Worm (Caenorhabditis elegans) whole organism, dauer: ENCODE measurements around the gene smcl-1.

Experiments
- unc-62 ChIP-seq: sonication (generic microtip); optimal IDR thresholded peaks from 2 replicates; lab custom pipeline; 2017; ENCODE audit warnings: missing biosample characterization, missing genetic modification reagents, missing genetic modification characterization

smcl-1 gene

ce11 chrX:11679211-11679977 lies 13.9 kb upstream of the smcl-1 start:
- TF ChIP-seq unc-62 (GFP tag; lab: Kevin White, UChicago) = no peak

DNA sequence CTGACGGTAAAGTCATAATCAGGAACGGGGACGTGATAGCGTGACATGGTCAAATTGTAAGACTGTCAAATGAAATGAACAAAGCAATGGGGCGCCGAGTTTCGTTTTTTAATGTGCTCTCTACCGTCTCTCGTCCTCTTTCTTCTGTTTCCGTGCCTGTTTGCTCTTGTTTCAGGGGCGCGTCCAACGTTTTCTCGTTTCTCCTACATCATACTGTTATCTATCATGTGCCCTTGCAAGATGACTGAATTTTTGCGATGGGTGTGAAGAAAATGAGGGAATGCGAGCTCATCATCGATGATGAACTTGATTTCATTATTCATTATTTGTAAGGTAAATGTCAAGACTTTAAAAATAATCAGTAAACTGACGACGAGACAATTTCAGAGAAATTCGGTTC lies 12.4 kb upstream of the smcl-1 start, which contains the start of gene T04F8.7:
Gene T04F8.7, minus strand, starts transcription at position 130 of the 400 bp plus-strand sequence.
- no peak for TF ChIP-seq unc-62 (GFP tag; lab: Kevin White, UChicago)

DNA sequence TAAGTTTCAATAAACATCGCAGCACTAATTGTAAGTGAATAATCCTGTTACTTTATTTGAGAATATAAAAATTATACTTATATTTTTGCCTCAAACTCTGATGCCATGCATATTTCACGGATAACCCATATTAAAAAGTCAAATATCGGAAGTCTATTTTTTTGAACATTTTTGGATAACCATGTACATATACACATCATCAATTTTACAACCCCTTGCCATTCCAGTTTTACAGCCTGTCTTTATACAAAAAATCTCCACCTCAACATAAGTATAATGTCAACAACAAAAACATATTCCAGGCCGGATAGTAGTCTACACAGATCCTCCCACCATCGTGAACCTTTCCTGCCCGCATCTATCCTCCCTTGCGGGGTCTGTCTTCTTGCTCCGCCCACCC lies 9.0 kb upstream of the smcl-1 start, which contains the start of gene hnd-1:
Gene hnd-1, plus strand, starts transcription at position 301 of the 400 bp plus-strand sequence.
- no peak for TF ChIP-seq unc-62 (GFP tag; lab: Kevin White, UChicago)

ce11 chrX:11687836-11688319 lies 5.4 kb upstream of the smcl-1 start, which contains the start of gene C44C10.7:
Gene C44C10.7, minus strand, starts transcription at chrX:11688269.
- TF ChIP-seq unc-62 (GFP tag; lab: Kevin White, UChicago) = no peak

DNA sequence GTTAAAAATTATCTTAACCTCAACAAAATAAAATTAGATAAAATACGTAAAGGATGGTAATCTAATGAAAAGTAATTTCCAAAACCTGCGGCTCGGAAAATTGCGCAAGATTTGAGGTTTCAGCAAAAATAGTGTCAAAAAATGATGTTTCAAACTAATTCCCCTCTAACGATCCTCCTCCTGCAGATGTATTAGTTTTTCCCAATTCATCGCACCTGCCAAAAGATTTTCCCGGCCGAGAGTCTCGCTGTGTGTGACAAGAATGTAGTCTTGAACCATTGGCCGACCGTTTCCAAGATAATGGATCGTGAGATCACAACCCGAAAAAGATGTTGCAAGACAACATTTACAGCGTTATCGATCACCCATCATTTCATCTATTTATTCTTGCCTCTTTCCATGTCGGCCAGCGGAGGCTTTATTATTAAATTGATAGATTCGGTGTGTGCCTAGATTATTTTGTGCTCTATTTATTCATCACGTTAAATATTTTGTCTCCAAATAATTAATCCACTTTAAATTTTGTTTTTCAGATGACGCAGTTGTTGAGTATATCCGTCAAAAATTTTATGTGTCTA lies 3.2 kb upstream of the smcl-1 start, which contains the start of the genes C44C10.10 and C44C10.5:
Gene C44C10.10, plus strand, starts transcription at position 301 of the 578 bp plus-strand sequence.
Gene C44C10.5, plus strand, starts transcription at position 528 of the 578 bp plus-strand sequence.
- no peak for TF ChIP-seq unc-62 (GFP tag; lab: Kevin White, UChicago)

ce11 chrX:11696696-11697095 lies 3.4 kb downstream of the smcl-1 start, which contains the start of gene C44C10.12:
Gene C44C10.12, plus strand, starts transcription at chrX:11696996.
- TF ChIP-seq unc-62 (GFP tag; lab: Kevin White, UChicago) = no peak

DNA sequence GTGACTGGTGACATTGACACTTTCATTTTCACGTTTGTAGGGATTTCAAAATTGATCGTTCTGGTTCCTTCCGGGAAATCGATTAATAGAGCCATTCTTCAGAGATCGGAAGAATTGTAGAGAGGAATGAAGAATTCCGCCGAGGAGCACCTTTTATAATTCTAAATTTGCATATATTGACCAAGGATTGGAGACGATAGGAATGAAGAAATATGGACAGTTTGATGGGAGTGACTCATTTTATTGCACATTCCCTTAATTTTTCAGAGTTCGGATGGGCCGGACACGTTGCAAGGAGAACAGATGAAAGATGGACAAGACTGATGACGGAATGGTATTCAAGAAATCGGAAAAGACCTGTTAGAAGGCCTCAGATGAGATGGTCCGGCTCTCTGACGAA lies 7.0 kb downstream of the smcl-1 start, which contains the start of gene C44C10.15:
Gene C44C10.15, minus strand, starts transcription at position 101 of the 400 bp plus-strand sequence.
- no peak for TF ChIP-seq unc-62 (GFP tag; lab: Kevin White, UChicago)

DNA sequence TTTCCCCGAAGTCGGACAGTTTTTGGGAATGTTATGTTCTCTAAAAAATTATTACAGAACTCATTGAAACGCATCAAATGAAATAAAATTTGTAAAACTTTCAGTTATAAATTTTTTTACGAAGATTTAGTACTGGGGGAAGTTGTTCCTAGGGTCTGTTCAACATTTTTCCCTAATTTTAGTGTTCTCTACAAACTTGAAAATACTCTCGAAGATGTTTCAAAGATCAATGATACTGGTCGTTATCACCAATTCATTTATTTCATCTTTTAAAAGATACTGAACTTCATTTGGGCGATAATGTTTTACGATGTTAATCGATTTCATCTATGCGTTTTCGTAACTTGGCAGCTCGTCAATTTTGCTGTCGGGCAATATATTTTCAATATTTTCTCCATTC lies 9.0 kb downstream of the smcl-1 start, which contains the start of gene C44C10.3:
Gene C44C10.3, plus strand, starts transcription at position 301 of the 400 bp plus-strand sequence.
- TF ChIP-seq unc-62 (GFP tag; lab: Kevin White, UChicago) = no peak

DNA sequence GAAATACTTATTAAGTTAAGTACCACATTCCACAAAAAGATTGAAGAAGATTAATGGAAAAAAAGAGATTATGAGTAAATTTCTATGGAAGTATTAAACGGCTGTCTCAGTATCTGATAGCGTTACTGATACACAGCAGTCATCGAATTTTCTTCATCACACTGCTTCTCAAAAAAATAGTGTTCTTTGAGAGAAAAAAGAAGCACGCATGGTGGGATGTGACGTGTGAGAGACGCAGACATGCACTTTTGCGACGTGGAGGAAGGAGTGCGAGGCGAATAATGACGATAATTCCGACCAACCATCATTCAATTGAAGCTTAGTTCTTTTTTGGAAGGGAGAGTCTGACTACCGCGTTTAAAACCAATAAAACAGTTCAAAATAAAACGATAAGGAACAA lies 17.0 kb downstream of the smcl-1 start, which contains the start of gene C44C10.11:
Gene C44C10.11, minus strand, starts transcription at position 115 of the 400 bp plus-strand sequence.
- no peak for TF ChIP-seq unc-62 (GFP tag; lab: Kevin White, UChicago)

DNA sequence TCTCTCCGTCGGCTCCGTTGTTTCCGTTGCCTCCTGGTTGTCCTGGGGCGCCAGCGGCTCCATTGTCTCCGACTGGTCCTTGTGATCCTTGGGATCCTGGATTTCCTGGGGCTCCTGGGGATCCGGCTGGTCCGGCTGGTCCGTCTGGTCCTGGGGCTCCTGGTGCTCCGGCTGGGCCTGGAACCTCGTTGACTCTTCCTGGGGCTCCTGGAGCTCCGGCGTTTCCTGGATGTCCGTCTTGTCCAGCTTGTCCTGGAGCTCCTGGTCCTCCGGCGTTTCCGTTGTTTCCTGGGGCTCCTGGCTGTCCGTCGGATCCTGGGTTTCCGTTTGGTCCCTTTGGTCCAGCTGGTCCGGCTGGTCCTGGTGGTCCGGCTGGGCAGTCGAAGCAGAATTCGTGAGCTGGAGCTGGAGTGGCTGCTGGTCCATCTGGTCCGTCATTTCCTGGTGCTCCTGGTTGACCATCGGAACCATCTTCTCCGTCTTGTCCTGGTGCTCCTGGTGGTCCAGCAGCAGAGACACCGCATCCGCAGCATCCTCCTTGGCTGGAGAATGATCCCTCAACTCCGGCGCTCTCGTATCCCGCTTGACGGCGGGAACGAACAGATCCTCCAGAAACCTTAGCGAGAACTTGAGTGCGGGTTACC lies 18.3 kb downstream of the smcl-1 start:
- TF ChIP-seq unc-62 (GFP tag; lab: Kevin White, UChicago) = no peak

ce11 chrX:11712230-11712853 lies 19.1 kb downstream of the smcl-1 start, which contains the start of gene col-180:
Gene col-180, minus strand, starts transcription at chrX:11712280.
- TF ChIP-seq unc-62 (GFP tag; lab: Kevin White, UChicago) = no peak

- no peak for TF ChIP-seq unc-62 (GFP tag; lab: Kevin White, UChicago)
These were observed 23.2 kb downstream of the smcl-1 start, which contains the start of gene C44C10.9 for ce11 chrX:11716463-11716960. Gene C44C10.9, minus strand, starts transcription at chrX:11716513.

DNA sequence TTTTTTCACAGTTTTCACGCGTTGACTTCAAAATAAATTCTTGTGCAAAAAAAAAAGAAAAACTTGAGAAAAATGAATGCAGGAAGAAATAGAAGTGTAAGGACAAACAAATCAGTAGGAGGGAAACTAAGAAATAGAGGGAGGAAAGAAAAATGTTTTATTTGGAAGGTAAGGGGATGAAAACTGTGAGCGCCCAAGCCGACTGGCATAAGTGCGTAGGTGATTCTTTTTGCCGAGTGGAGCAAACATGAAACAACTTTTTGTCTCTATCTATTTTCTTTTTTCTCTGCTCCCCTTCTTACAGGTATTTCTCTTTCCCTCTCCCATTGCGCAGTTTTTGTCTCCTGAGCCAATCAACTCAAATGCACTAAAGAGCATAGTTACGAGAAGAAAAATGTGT lies 25.5 kb downstream of the smcl-1 start:
- no peak for TF ChIP-seq unc-62 (GFP tag; lab: Kevin White, UChicago)

ce11 chrX:11720058-11720457 lies 26.8 kb downstream of the smcl-1 start:
- TF ChIP-seq unc-62 (GFP tag; lab: Kevin White, UChicago) = no peak

- no peak for TF ChIP-seq unc-62 (GFP tag; lab: Kevin White, UChicago)
These were observed 30.5 kb downstream of the smcl-1 start, which contains the start of gene D1053.4 for ce11 chrX:11723781-11724201. Gene D1053.4, minus strand, starts transcription at chrX:11723800.
